Fruit fly (Drosophila melanogaster): Measurements from ENCODE around the gene Oseg5.

DNA sequence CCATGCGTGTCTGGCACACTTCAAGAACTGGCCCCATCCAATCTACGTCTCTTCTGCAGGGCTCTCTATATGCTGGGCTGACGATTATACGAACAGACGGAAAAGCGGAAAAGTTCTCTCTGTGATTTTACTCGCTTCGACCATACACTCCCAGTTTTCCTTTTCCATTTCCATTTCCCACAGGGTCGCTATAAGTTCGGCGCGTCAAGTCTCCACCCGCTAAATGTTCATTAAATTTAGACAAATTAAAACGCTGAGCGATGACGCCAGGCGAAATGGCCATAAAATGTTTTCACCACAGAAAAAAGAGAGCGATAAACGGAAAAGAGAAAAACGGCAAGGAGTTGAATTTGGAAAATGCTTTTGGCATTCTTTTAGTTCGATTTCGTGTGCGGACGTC lies 31.7 kb upstream of the Oseg5 start, which contains the start of gene CG31675:
- TF ChIP-seq ranshi (GFP tag; IDR thresholded peaks at IDR 0.05) (no peak), HmgD (GFP tag; optimal IDR thresholded peaks at IDR 0.05) (no peak), aop (GFP tag; IDR thresholded peaks at IDR 0.05) (no peak), Abd-B (GFP tag; optimal IDR thresholded peaks at IDR 0.05) (no peak), NK7.1 (GFP tag; optimal IDR thresholded peaks at IDR 0.05) (no peak), Hey (tag; optimal IDR thresholded peaks at IDR 0.05) (no peak), Xbp1 (GFP tag; optimal IDR thresholded peaks at IDR 0.05) (no peak), CG4617 (GFP tag; optimal IDR thresholded peaks at IDR 0.05; ENCODE audit: borderline replicate concordance) (no peak), CG3847 (GFP tag; IDR thresholded peaks at IDR 0.05) (no peak), CG2202 (tag; optimal IDR thresholded peaks at IDR 0.05) (no peak), crol (GFP tag; IDR thresholded peaks at IDR 0.05) (no peak), Hand (GFP tag; optimal IDR thresholded peaks at IDR 0.05) (no peak), NFAT (GFP tag; IDR thresholded peaks at IDR 0.05) (no peak)

All from whole organism, embryonic.